Worm (Caenorhabditis elegans) whole organism, late embryonic: ENCODE data around the gene F42G8.8.

Source experiments
- Y22D7AL.16 ChIP-seq: sonication (generic microtip); optimal IDR thresholded peaks from 2 replicates; lab custom pipeline; 2016; ENCODE audit warnings: missing genetic modification characterization, missing compliant biosample characterization
- ceh-14 ChIP-seq: sonication (generic microtip); optimal IDR thresholded peaks from 2 replicates; lab custom pipeline; 2016; ENCODE audit warnings: missing genotype, missing genetic modification characterization, missing compliant biosample characterization
- ceh-18 ChIP-seq: sonication (generic microtip); optimal IDR thresholded peaks from 2 replicates; lab custom pipeline; 2016; ENCODE audit warnings: missing genetic modification characterization, missing compliant biosample characterization
- ceh-45 ChIP-seq: fragments of 200-800 bp; sonication (Bioruptor generic); IDR thresholded peaks from 2 replicates; pipeline ENCODE4 v1.3.6; 2022; ENCODE audit warnings: missing genetic modification reagents, missing genetic modification characterization, missing compliant biosample characterization
- ceh-6 ChIP-seq: fragments of 200-800 bp; sonication (Bioruptor generic); optimal IDR thresholded peaks from 2 replicates; lab custom pipeline; 2018; ENCODE audit warnings: mild to moderate bottlenecking, missing genetic modification characterization, missing compliant biosample characterization
- dve-1 ChIP-seq: sonication (generic microtip); optimal IDR thresholded peaks from 2 replicates; lab custom pipeline; 2017; ENCODE audit warnings: antibody characterized with exemption, mild to moderate bottlenecking, missing genetic modification characterization, missing compliant biosample characterization
- ets-4 ChIP-seq: sonication (generic microtip); optimal IDR thresholded peaks from 2 replicates; lab custom pipeline; 2016; ENCODE audit warnings: missing genetic modification characterization, missing compliant biosample characterization
- hlh-15 ChIP-seq: sonication (generic microtip); optimal IDR thresholded peaks from 2 replicates; lab custom pipeline; 2016; ENCODE audit warnings: missing genetic modification characterization, missing compliant biosample characterization
- nfya-1 ChIP-seq: sonication (generic microtip); optimal IDR thresholded peaks from 2 replicates; lab custom pipeline; 2017; ENCODE audit warnings: missing genetic modification characterization, mild to moderate bottlenecking, missing compliant biosample characterization, antibody characterized with exemption, moderate library complexity
- nhr-11 ChIP-seq: fragments of 150-350 bp; optimal IDR thresholded peaks from 2 replicates; lab custom pipeline; 2014; ENCODE audit warnings: missing biosample characterization, missing genetic modification characterization
- nhr-232 ChIP-seq: sonication (generic microtip); optimal IDR thresholded peaks from 2 replicates; lab custom pipeline; 2016; ENCODE audit warnings: missing genetic modification characterization, missing compliant biosample characterization
- npax-4 ChIP-seq: sonication (generic microtip); optimal IDR thresholded peaks from 2 replicates; lab custom pipeline; 2016; ENCODE audit warnings: missing genetic modification characterization, missing compliant biosample characterization
- pat-9 ChIP-seq: fragments of 200-800 bp; sonication (Bioruptor generic); optimal IDR thresholded peaks from 2 replicates; lab custom pipeline; 2018; ENCODE audit warnings: mild to moderate bottlenecking, missing genetic modification characterization, moderate library complexity, missing compliant biosample characterization
- pax-1 ChIP-seq: fragments of 150-350 bp; optimal IDR thresholded peaks from 2 replicates; lab custom pipeline; 2014; ENCODE audit warnings: missing biosample characterization, missing genetic modification characterization
- pqm-1 ChIP-seq: sonication (generic microtip); optimal IDR thresholded peaks from 2 replicates; lab custom pipeline; 2016; ENCODE audit warnings: missing genetic modification characterization, missing compliant biosample characterization
- ref-2 ChIP-seq: sonication (generic microtip); optimal IDR thresholded peaks from 2 replicates; lab custom pipeline; 2016; ENCODE audit warnings: missing genetic modification characterization, missing compliant biosample characterization
- unc-3 ChIP-seq, 2 experiments: fragments of 200-800 bp in 1 of 2; sonication (Bioruptor generic) in 1 of 2; sonication (generic microtip) in 1 of 2; conservative IDR thresholded peaks in 1 of 2; optimal IDR thresholded peaks in 1 of 2; 2 replicates each; pipeline versions ENCODE4 v1.3.6 to Lab custom; 2016 to 2022; ENCODE audit warnings: missing compliant biosample characterization in 2 of 2, missing genetic modification characterization in 2 of 2, missing genetic modification reagents in 1 of 2
- unc-55 ChIP-seq: sonication (generic microtip); optimal IDR thresholded peaks from 2 replicates; lab custom pipeline; 2017; ENCODE audit warnings: missing biosample characterization, missing genetic modification reagents, missing genetic modification characterization
- unc-86 ChIP-seq: sonication (generic microtip); optimal IDR thresholded peaks from 2 replicates; lab custom pipeline; 2016; ENCODE audit warnings: missing genetic modification characterization, missing compliant biosample characterization
- ztf-16 ChIP-seq: sonication (generic microtip); optimal IDR thresholded peaks from 2 replicates; lab custom pipeline; 2017; ENCODE audit warnings: missing genetic modification characterization, missing compliant biosample characterization

F42G8.8 gene

ce11 chrIV:8165950-8166349 is 47.1 kb downstream of the F42G8.8 start, which contains the start of gene B0218.7:
Gene B0218.7 (minus strand): TSS chrIV:8166050.
- no peak for TF ChIP-seq ref-2 (tag; lab: Kevin White, UChicago)
- no peak for TF ChIP-seq ceh-6 (GFP tag; lab: Kevin White, UChicago)
- no peak for TF ChIP-seq pax-1 (tag; lab: Kevin White, UChicago)
- TF ChIP-seq npax-4 (tag; lab: Kevin White, UChicago) = no peak
- no peak for TF ChIP-seq hlh-15 (tag; lab: Kevin White, UChicago)
- no peak for TF ChIP-seq ceh-18 (tag; lab: Kevin White, UChicago)
- no peak for TF ChIP-seq ceh-14

DNA sequence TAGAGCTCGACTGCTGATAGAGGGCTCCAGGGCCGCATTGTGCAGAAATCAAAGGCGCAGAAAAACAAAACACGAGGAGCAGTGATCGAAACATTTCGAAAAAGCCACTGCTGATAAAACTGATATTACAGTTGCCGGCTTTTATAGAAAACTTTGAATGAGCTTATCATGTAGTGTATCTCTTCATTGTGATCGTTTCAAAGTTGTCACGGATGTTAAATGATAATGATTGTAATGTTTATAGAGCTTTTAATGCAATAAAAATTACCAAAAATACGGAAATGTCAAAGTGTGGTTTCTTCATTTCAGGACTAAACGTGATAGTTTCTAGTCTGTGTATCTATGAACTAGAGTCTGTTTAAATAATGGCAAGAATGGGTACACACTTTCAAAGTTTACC is 49.8 kb downstream of the F42G8.8 start, which contains the start of gene clec-52:
Gene clec-52 (minus strand): TSS at position 101 of the 400 bp plus-strand sequence.
- no peak for TF ChIP-seq nhr-11 (tag; lab: Kevin White, UChicago)
- TF ChIP-seq Y22D7AL.16 (tag; lab: Kevin White, UChicago) = no peak
- TF ChIP-seq nhr-232 (tag; lab: Kevin White, UChicago) = no peak
- TF ChIP-seq pat-9 (tag; lab: Kevin White, UChicago) = no peak
- no peak for TF ChIP-seq nfya-1 (tag; lab: Kevin White, UChicago)
- no peak for TF ChIP-seq ceh-18 (tag; lab: Kevin White, UChicago)
- TF ChIP-seq ceh-45 = no peak

DNA sequence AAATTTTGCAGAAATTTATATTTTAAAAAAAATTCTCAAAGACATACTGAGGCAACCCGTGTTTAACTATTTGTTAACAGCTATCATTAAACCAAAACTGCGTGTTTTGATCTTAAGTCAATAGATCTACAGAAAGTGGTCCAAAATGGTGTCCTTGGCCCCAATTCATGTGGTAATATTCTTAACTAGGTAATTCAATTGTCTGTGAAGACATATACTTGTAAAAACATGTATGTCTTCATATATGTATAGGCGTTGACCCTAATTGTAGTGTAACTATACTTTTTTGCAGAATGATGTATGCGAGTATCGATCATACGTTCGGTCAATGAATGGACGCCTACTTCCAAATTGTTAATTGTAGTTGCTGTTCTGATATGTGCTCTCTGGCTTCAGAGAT is 50.8 kb downstream of the F42G8.8 start, which contains the start of gene C07G1.15:
Gene C07G1.15 (plus strand): TSS at position 301 of the 400 bp plus-strand sequence.
- no peak for TF ChIP-seq ets-4 (tag; lab: Kevin White, UChicago)
- TF ChIP-seq pqm-1 = no peak
- TF ChIP-seq unc-55 (GFP tag; lab: Kevin White, UChicago) = no peak
- no peak for TF ChIP-seq unc-86 (tag; lab: Kevin White, UChicago)
- TF ChIP-seq ztf-16 (tag; lab: Kevin White, UChicago) = no peak
- TF ChIP-seq unc-3 (GFP tag; conservative IDR thresholded peaks at IDR 0.05; lab: Robert Waterston, UW) = no peak
- no peak for TF ChIP-seq unc-3 (tag; optimal IDR thresholded peaks at IDR 0.05; lab: Kevin White, UChicago)
- TF ChIP-seq, all 69 proteins: peak for 0

DNA sequence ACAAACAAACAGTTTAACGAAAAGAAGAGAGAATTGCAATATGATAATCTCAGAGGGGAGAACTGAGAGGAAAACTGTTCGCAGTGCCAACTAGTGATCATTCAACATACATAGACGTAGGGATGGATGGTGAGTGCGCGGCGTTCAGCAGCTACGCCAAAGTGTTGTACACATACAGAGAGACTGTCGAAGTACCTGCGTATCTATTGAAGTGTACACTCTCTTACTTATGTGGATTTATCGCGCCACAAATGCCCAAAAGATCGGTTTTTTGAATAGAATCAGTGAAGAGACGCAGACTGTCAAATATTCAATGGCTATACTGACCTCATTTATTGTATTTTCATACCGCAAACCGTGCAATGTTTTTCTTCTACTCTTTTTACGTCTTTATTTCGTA is 51.4 kb downstream of the F42G8.8 start:
- TF ChIP-seq nhr-11 (tag; lab: Kevin White, UChicago) (no peak), dve-1 (tag; lab: Kevin White, UChicago) (peak; percentile 25), ref-2 (tag; lab: Kevin White, UChicago) (peak; percentile 7)
